Worm (Caenorhabditis elegans): Measurements from ENCODE around the gene R02F11.12.

- TF ChIP-seq tbx-2 (tag; optimal IDR thresholded peaks at IDR 0.05) (no peak), dmd-4 (tag; optimal IDR thresholded peaks at IDR 0.05; ENCODE audit: borderline replicate concordance) (no peak), unc-86 (tag; optimal IDR thresholded peaks at IDR 0.05) (no peak), hlh-30 (tag; optimal IDR thresholded peaks at IDR 0.05; ENCODE audit: insufficient read depth) (no peak), ceh-24 (tag; optimal IDR thresholded peaks at IDR 0.05) (no peak), pha-2 (tag; optimal IDR thresholded peaks at IDR 0.05) (no peak), fkh-10 (GFP tag; optimal IDR thresholded peaks at IDR 0.05) (no peak), unc-42 (tag; optimal IDR thresholded peaks at IDR 0.05) (no peak), nfya-1 (tag; optimal IDR thresholded peaks at IDR 0.05) (no peak), ceh-14 (tag; optimal IDR thresholded peaks at IDR 0.05) (no peak), ama-1 (optimal IDR thresholded peaks at IDR 0.05) (no peak), ztf-16 (tag; optimal IDR thresholded peaks at IDR 0.05) (no peak), elt-2 (tag; optimal IDR thresholded peaks at IDR 0.05) (no peak)
Measured at ce11 chrV:4754123-4754522, 36.3 kb upstream of the R02F11.12 start, which contains the start of gene hil-4.

Data from whole organism, late embryonic.